Worm (Caenorhabditis elegans): ENCODE data around the gene acp-4.

Gene acp-4

DNA sequence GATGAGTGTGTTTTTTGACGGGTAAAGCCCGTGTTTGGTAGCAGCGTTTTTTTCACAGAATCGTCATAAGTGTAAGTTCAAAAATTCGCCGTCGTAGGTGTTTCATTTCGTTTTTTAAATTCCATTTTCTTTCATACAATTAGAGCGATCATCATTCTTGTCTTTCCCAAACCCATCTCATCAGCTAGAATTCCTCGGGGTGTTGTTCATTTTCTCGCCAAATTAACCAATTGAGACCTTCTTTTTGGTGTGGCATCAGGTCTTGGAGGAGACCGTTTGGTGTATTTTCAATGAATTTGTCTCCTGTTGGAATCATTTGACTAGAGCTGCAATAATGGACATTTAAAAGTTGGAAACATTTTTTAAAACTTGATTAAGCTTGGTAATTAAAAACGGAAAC, 38.0 kb upstream of the acp-4 start:
- TF ChIP-seq mep-1 (tag; optimal IDR thresholded peaks at IDR 0.05), result no peak
- no peak for TF ChIP-seq nhr-28 (tag; optimal IDR thresholded peaks at IDR 0.05)
- TF ChIP-seq lin-13 (tag; optimal IDR thresholded peaks at IDR 0.05), result no peak
- no peak for TF ChIP-seq lin-32 (GFP tag; optimal IDR thresholded peaks at IDR 0.05)
- TF ChIP-seq mls-2 (tag; optimal IDR thresholded peaks at IDR 0.05), result no peak
- no peak for TF ChIP-seq M03D4.4 (tag; optimal IDR thresholded peaks at IDR 0.05)
- TF ChIP-seq nhr-2 (tag; optimal IDR thresholded peaks at IDR 0.05), result no peak
- no peak for TF ChIP-seq nhr-237 (tag; optimal IDR thresholded peaks at IDR 0.05)
- no peak for TF ChIP-seq tbx-8 (GFP tag; optimal IDR thresholded peaks at IDR 0.05)
- no peak for TF ChIP-seq ztf-11 (tag; optimal IDR thresholded peaks at IDR 0.05)
- no peak for TF ChIP-seq bed-3 (GFP tag; optimal IDR thresholded peaks at IDR 0.05)
- TF ChIP-seq sptf-1 (tag; optimal IDR thresholded peaks at IDR 0.05), result no peak
- TF ChIP-seq cnd-1 (tag; optimal IDR thresholded peaks at IDR 0.05), result no peak
- no peak for TF ChIP-seq ceh-39 (tag; optimal IDR thresholded peaks at IDR 0.05)
- TF ChIP-seq elt-3 (tag; optimal IDR thresholded peaks at IDR 0.05), result no peak
- TF ChIP-seq ces-1 (GFP tag; optimal IDR thresholded peaks at IDR 0.05), result no peak

DNA sequence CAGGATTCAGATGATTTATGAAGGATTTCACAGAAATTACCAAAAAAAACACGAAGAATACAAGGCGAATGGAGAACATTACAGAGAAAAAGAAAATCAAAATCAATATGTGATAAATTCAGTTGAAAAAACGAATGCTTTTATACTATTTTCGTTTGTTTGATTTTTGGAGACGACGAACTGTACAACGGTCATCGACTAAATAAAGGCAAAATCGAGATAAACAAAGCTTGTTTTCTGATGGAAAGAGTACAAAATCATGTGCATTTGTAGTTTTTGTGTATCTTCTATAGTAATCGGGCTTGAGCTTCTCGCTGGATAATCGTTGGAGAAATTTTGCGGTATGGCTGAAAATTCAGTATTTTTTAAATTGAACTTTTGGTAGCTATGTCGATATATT, 36.2 kb upstream of the acp-4 start, which contains the start of gene M05D6.8:
M05D6.8 (minus strand) TSS at position 101 of the 400 bp plus-strand sequence.
- TF ChIP-seq bed-3 (GFP tag; optimal IDR thresholded peaks at IDR 0.05) (no peak), nhr-2 (tag; optimal IDR thresholded peaks at IDR 0.05) (no peak), ces-1 (GFP tag; optimal IDR thresholded peaks at IDR 0.05) (no peak), ham-2 (GFP tag; optimal IDR thresholded peaks at IDR 0.05) (no peak), nhr-76 (tag; optimal IDR thresholded peaks at IDR 0.05) (no peak), elt-1 (tag; optimal IDR thresholded peaks at IDR 0.05; ENCODE audit: borderline replicate concordance, insufficient read depth) (no peak), elt-3 (tag; optimal IDR thresholded peaks at IDR 0.05) (no peak), drap-1 (GFP tag; optimal IDR thresholded peaks at IDR 0.05) (no peak), nhr-12 (tag; optimal IDR thresholded peaks at IDR 0.05) (no peak), blmp-1 (tag; optimal IDR thresholded peaks at IDR 0.05) (no peak), unc-39 (tag; optimal IDR thresholded peaks at IDR 0.05) (no peak), mls-2 (tag; optimal IDR thresholded peaks at IDR 0.05) (no peak), cnd-1 (tag; optimal IDR thresholded peaks at IDR 0.05) (no peak), unc-62 (GFP tag; optimal IDR thresholded peaks at IDR 0.05) (no peak), zip-8 (tag; optimal IDR thresholded peaks at IDR 0.05) (no peak), unc-120 (tag; optimal IDR thresholded peaks at IDR 0.05; ENCODE audit: poor library complexity, severe bottlenecking) (no peak), mep-1 (tag; optimal IDR thresholded peaks at IDR 0.05) (no peak), sem-2 (GFP tag; optimal IDR thresholded peaks at IDR 0.05) (no peak), flh-1 (GFP tag; optimal IDR thresholded peaks at IDR 0.05) (no peak), tbx-8 (GFP tag; optimal IDR thresholded peaks at IDR 0.05) (no peak)

DNA sequence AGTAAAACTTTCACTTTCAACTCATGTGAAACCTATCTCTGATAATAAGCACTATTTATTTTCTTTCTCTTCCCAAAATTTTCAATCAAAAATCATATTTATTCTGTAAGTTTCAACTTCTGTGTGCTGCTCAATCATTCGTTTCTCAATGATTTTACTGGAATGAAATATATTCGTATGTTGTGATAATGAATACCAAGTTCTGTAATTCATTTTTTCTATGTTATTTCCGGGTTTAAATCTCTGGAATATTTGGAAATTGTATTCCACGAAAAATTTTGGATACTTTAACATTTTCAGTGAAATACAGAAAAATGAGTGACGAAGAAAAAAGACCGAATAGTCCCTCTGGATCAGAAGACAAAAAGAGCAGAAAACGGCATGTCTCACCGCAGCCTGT, 32.9 kb upstream of the acp-4 start, which contains the start of gene M05D6.2:
M05D6.2 (plus strand) TSS at position 301 of the 400 bp plus-strand sequence.
- no peak for TF ChIP-seq unc-120 (tag; optimal IDR thresholded peaks at IDR 0.05; ENCODE audit: poor library complexity, severe bottlenecking)
- TF ChIP-seq drap-1 (GFP tag; optimal IDR thresholded peaks at IDR 0.05), result no peak
- no peak for TF ChIP-seq blmp-1 (tag; optimal IDR thresholded peaks at IDR 0.05)
- no peak for TF ChIP-seq M03D4.4 (tag; optimal IDR thresholded peaks at IDR 0.05)
- no peak for TF ChIP-seq sem-2 (GFP tag; optimal IDR thresholded peaks at IDR 0.05)
- no peak for TF ChIP-seq sptf-1 (tag; optimal IDR thresholded peaks at IDR 0.05)
- TF ChIP-seq lin-13 (tag; optimal IDR thresholded peaks at IDR 0.05), result no peak
- TF ChIP-seq cnd-1 (tag; optimal IDR thresholded peaks at IDR 0.05), result no peak
- TF ChIP-seq ceh-39 (tag; optimal IDR thresholded peaks at IDR 0.05), result no peak
- no peak for TF ChIP-seq ham-2 (GFP tag; optimal IDR thresholded peaks at IDR 0.05)
- TF ChIP-seq nhr-237 (tag; optimal IDR thresholded peaks at IDR 0.05), result no peak
- no peak for TF ChIP-seq unc-39 (tag; optimal IDR thresholded peaks at IDR 0.05)

DNA sequence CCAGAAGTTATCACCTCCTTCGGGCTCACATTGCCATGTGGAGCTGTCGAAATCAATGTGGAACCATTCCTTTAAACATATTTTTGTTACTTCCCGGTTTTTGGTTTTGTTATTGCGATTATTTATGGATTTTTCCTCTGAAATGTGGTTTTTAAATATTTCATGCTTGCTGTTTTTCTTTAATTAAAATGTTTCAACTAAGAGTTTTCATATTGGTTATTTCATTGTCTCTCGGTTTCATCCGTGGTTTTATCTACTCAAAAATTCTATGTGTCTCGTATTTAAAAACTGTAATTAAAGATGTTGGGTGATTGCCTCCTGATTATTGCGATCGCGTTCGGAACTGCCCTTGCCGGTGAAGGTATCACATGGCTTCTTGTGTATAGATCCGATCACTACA, 32.0 kb upstream of the acp-4 start, which contains the start of gene F22B5.10:
F22B5.10 (plus strand) TSS at position 301 of the 400 bp plus-strand sequence.
- TF ChIP-seq nhr-2 (tag; optimal IDR thresholded peaks at IDR 0.05), result no peak
- TF ChIP-seq ceh-83 (GFP tag; optimal IDR thresholded peaks at IDR 0.05), result peak; percentile 32
- TF ChIP-seq ceh-39 (tag; optimal IDR thresholded peaks at IDR 0.05), result no peak
- TF ChIP-seq mls-2 (tag; optimal IDR thresholded peaks at IDR 0.05), result no peak
- no peak for TF ChIP-seq blmp-1 (tag; optimal IDR thresholded peaks at IDR 0.05)

DNA sequence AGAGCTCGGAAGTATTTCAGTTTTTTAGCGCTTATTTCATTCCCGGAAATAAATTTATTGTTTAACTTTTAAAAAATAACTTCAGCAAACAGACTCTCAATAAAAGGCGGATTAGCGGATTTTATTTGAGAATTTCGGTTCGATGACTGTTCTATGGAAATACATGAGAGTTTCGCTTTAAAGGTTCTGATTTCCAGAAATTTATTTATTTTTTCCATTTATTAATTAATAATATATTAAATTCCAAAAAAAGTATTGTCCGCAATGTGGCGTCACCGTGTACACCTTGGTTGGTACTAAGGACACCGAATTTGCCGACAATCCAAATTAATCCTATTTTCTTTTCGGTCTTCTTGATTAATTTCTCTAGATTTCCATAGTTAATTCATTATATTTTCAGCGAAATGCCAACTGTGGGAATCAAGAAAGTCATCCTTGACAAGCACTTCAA, 29.6 kb upstream of the acp-4 start, which contains the start of gene fars-3:
fars-3 (plus strand) TSS at position 401 of the 451 bp plus-strand sequence.
- peak; percentile 93 for TF ChIP-seq ces-1 (GFP tag; optimal IDR thresholded peaks at IDR 0.05)
- TF ChIP-seq unc-120 (tag; optimal IDR thresholded peaks at IDR 0.05; ENCODE audit: poor library complexity, severe bottlenecking), result peak; percentile 93
- no peak for TF ChIP-seq nhr-28 (tag; optimal IDR thresholded peaks at IDR 0.05)
- peak; percentile 47 for TF ChIP-seq pha-4 (tag; optimal IDR thresholded peaks at IDR 0.05)
- TF ChIP-seq lsy-2 (tag; optimal IDR thresholded peaks at IDR 0.05), result peak; percentile 24

Data from whole organism, mixed stage, embryonic.